Worm (Caenorhabditis elegans): ENCODE measurements around the gene C34C12.2.

DNA sequence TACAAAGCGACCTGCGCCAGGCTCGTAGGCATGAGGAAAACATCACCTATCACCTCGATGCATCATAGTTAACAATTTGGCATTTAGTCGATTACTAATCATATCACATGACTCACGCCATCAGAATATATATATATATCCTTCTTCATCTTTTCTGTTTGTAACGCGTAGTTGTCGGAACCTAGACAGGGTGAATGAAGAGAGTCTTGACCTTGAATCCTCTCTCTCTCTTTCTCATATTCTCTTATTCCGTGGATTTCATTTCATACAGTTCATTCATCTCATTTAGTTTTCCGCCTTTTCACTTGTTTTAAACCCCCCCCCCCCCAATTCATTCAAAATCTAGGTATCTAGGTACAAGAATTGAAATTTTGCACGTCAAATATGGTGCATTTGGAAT is 26.6 kb downstream of the C34C12.2 start:
- TF ChIP-seq aly-2 (tag; optimal IDR thresholded peaks at IDR 0.05) (no peak), unc-62 (GFP tag; optimal IDR thresholded peaks at IDR 0.05) (no peak), lin-11 (tag; optimal IDR thresholded peaks at IDR 0.05) (no peak), snpc-4 (tag; optimal IDR thresholded peaks at IDR 0.05) (no peak), ZK546.5 (tag; optimal IDR thresholded peaks at IDR 0.05) (no peak)
